Fruit fly (Drosophila melanogaster): ENCODE measurements around the gene CG8032.

The CG8032 gene

DNA sequence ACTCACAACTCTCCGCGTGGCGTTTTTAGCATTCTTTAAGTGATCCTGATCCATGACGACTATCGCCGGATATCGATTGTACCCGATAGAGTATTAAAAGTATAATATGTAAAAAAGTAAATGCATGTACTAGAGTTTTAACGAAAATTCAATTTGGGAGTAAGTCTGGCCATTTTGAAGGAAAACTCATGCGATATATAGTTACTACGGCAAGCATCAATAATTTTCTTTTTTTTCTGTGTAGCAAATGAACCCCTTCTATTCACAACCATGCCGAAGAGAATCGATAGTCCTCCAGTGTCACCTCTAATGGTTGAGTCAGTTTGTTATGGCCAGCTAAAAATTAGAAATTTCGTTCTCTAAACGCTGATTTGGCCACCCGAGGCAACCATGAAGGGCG lies 11.2 kb upstream of the CG8032 start, which contains the start of the genes Sys1 and Dhod (continued):
- peak; percentile 47 for TF ChIP-seq CG10209 (GFP tag; optimal IDR thresholded peaks at IDR 0.05)
- peak; percentile 49 for TF ChIP-seq bab2 (GFP tag; optimal IDR thresholded peaks at IDR 0.05)
- peak; percentile 18 for TF ChIP-seq oc (tag; optimal IDR thresholded peaks at IDR 0.05)
- no peak; the same call in 1 of the 2 replicates for TF ChIP-seq CG1024 (GFP tag; IDR thresholded peaks at IDR 0.05)
- TF ChIP-seq ind (GFP tag; optimal IDR thresholded peaks at IDR 0.05) = peak; percentile 76
- peak; percentile 31; the same call in 1 of the 2 replicates for TF ChIP-seq CG17328 (GFP tag; IDR thresholded peaks at IDR 0.05)
- peak; percentile 25 for TF ChIP-seq CG18476 (GFP tag; optimal IDR thresholded peaks at IDR 0.05)
- TF ChIP-seq fd96Cb (tag; optimal IDR thresholded peaks at IDR 0.05) = peak; percentile 20
- peak; percentile 26 for TF ChIP-seq scrt (GFP tag; optimal IDR thresholded peaks at IDR 0.05)
- no peak for TF ChIP-seq CG3838 (GFP tag; optimal IDR thresholded peaks at IDR 0.05)
- TF ChIP-seq BEAF-32 (GFP tag; optimal IDR thresholded peaks at IDR 0.05) = peak; percentile 86
- TF ChIP-seq Fer1 (GFP tag; optimal IDR thresholded peaks at IDR 0.05) = peak; percentile 65
- peak; percentile 33 for TF ChIP-seq CG1792 (GFP tag; optimal IDR thresholded peaks at IDR 0.05)
- TF ChIP-seq fru (optimal IDR thresholded peaks at IDR 0.05) = no peak
- TF ChIP-seq CG4617 (GFP tag; optimal IDR thresholded peaks at IDR 0.05; ENCODE audit: borderline replicate concordance) = peak; percentile 86
- TF ChIP-seq Dref (GFP tag; IDR thresholded peaks at IDR 0.05) = peak; percentile 68
- TF ChIP-seq CG8765 (GFP tag; IDR thresholded peaks at IDR 0.05) = peak; percentile 49; the same call in 1 of the 2 replicates
- TF ChIP-seq pb (GFP tag; optimal IDR thresholded peaks at IDR 0.05) = peak; percentile 25
- TF ChIP-seq twi (tag; optimal IDR thresholded peaks at IDR 0.05) = peak; percentile 19
- TF ChIP-seq CG9876 (GFP tag; optimal IDR thresholded peaks at IDR 0.05) = no peak
- peak; percentile 58 for TF ChIP-seq ssp (GFP tag; IDR thresholded peaks at IDR 0.05)
- TF ChIP-seq ro (GFP tag; IDR thresholded peaks at IDR 0.05) = no peak
- peak; percentile 62 for TF ChIP-seq Bteb2 (GFP tag; optimal IDR thresholded peaks at IDR 0.05)
- TF ChIP-seq CG10147 (GFP tag; optimal IDR thresholded peaks at IDR 0.05) = peak; percentile 65
- peak; percentile 0 for TF ChIP-seq Hmx (GFP tag; optimal IDR thresholded peaks at IDR 0.05)
- no peak for TF ChIP-seq Sry-β (GFP tag; optimal IDR thresholded peaks at IDR 0.05)
- TF ChIP-seq CG2199 (GFP tag; IDR thresholded peaks at IDR 0.05) = no peak
- peak; percentile 51 for TF ChIP-seq CG4854 (GFP tag; optimal IDR thresholded peaks at IDR 0.05)
- peak; percentile 48 for TF ChIP-seq CG33213 (GFP tag; optimal IDR thresholded peaks at IDR 0.05)
- TF ChIP-seq CG9817 (tag; optimal IDR thresholded peaks at IDR 0.05) = peak; percentile 56
- TF ChIP-seq Dad (GFP tag; optimal IDR thresholded peaks at IDR 0.05) = peak; percentile 62
- peak; percentile 33 for TF ChIP-seq CG18764 (GFP tag; optimal IDR thresholded peaks at IDR 0.05)
- no peak for TF ChIP-seq usp (GFP tag; optimal IDR thresholded peaks at IDR 0.05)
- no peak for TF ChIP-seq sqz (GFP tag; optimal IDR thresholded peaks at IDR 0.05)
- TF ChIP-seq CG9609 (GFP tag; optimal IDR thresholded peaks at IDR 0.05) = peak; percentile 67
- peak; percentile 86 for TF ChIP-seq CG2129 (GFP tag; IDR thresholded peaks at IDR 0.05; ENCODE audit: partially characterized antibody)
- no peak for TF ChIP-seq org-1 (GFP tag; optimal IDR thresholded peaks at IDR 0.05)
- no peak for TF ChIP-seq Usf (GFP tag; optimal IDR thresholded peaks at IDR 0.05)
- peak; percentile 63 for TF ChIP-seq fu2 (GFP tag; optimal IDR thresholded peaks at IDR 0.05)
- peak; percentile 45; the same call in 1 of the 2 replicates for TF ChIP-seq CG4404 (GFP tag; IDR thresholded peaks at IDR 0.05)
- peak; percentile 64 for TF ChIP-seq CG15269 (tag; optimal IDR thresholded peaks at IDR 0.05)
- TF ChIP-seq nom (GFP tag; optimal IDR thresholded peaks at IDR 0.05) = peak; percentile 12
- peak; percentile 94 for TF ChIP-seq CG34224 (GFP tag; IDR thresholded peaks at IDR 0.05; ENCODE audit: partially characterized antibody)
- TF ChIP-seq cas (GFP tag; IDR thresholded peaks at IDR 0.05) = 0 out of 2 replicates have a peak, but pooled peaks have one; percentile 37
- TF ChIP-seq Elba2 (GFP tag; optimal IDR thresholded peaks at IDR 0.05) = no peak
- TF ChIP-seq CG11247 (GFP tag; IDR thresholded peaks at IDR 0.05) = peak; percentile 57; the same call in 1 of the 2 replicates
- no peak for TF ChIP-seq nau (GFP tag; optimal IDR thresholded peaks at IDR 0.05)
- TF ChIP-seq sr (GFP tag; IDR thresholded peaks at IDR 0.05) = no peak
- no peak for TF ChIP-seq lov (optimal IDR thresholded peaks at IDR 0.05)
- 0 out of 3 replicates have a peak, but pooled peaks have one; percentile 10 for TF ChIP-seq lov (GFP tag; IDR thresholded peaks at IDR 0.05)
- TF ChIP-seq CG11085 (GFP tag; IDR thresholded peaks at IDR 0.05) = 0 out of 2 replicates have a peak, but pooled peaks have one; percentile 27
